Fruit fly (Drosophila melanogaster) whole organism, embryonic: ENCODE measurements around the gene be.
A peak's percentile ranks its signal among the peaks of the same experiment; 100 is the strongest.

Experiments used
- B-H1 ChIP-seq: fragments of 200-800 bp; sonication (Bioruptor generic); IDR thresholded peaks from 3 replicates; pipeline ENCODE4 v1.3.6; 2022; ENCODE audit warnings: missing biosample characterization, missing genetic modification characterization
- CG10209 ChIP-seq: fragments of 200-800 bp; sonication (Bioruptor generic); optimal IDR thresholded peaks from 3 replicates; lab custom pipeline; 2017; ENCODE audit warnings: missing biosample characterization, mild to moderate bottlenecking, missing genetic modification characterization, missing genetic modification reagents
- CG10462 ChIP-seq: fragments of 200-800 bp; sonication (Bioruptor generic); optimal IDR thresholded peaks from 2 replicates; lab custom pipeline; 2016; ENCODE audit warnings: missing biosample characterization, missing genetic modification characterization
- CG1233 ChIP-seq: fragments of 200-800 bp; sonication (Bioruptor generic); optimal IDR thresholded peaks from 4 replicates; lab custom pipeline; 2018; ENCODE audit warnings: missing biosample characterization, mild to moderate bottlenecking, missing genetic modification characterization
- CG15601 ChIP-seq: fragments of 200-800 bp; sonication (Bioruptor generic); optimal IDR thresholded peaks from 3 replicates; lab custom pipeline; 2019; ENCODE audit warnings: missing biosample characterization, mild to moderate bottlenecking, missing genetic modification characterization, moderate library complexity
- CG1602 ChIP-seq: fragments of 200-800 bp; sonication (Bioruptor generic); optimal IDR thresholded peaks from 3 replicates; lab custom pipeline; 2016; ENCODE audit warnings: missing biosample characterization, missing genetic modification characterization
- CG18011 ChIP-seq: fragments of 200-800 bp; sonication (Bioruptor generic); optimal IDR thresholded peaks from 2 replicates; lab custom pipeline; 2017; ENCODE audit warnings: missing biosample characterization, missing genetic modification characterization, mild to moderate bottlenecking, moderate library complexity, missing genotype
- CG18599 ChIP-seq: fragments of 200-800 bp; sonication (Bioruptor generic); optimal IDR thresholded peaks from 3 replicates; lab custom pipeline; 2017; ENCODE audit warnings: missing biosample characterization, missing genetic modification characterization, mild to moderate bottlenecking, moderate library complexity, missing genetic modification reagents
- CG2116 ChIP-seq: fragments of 200-800 bp; sonication (Bioruptor generic); optimal IDR thresholded peaks from 3 replicates; lab custom pipeline; 2018; ENCODE audit warnings: missing biosample characterization, mild to moderate bottlenecking, missing genetic modification characterization
- CG3163 ChIP-seq: fragments of 200-800 bp; sonication (Bioruptor generic); optimal IDR thresholded peaks from 3 replicates; lab custom pipeline; 2016; ENCODE audit warnings: missing biosample characterization, missing genetic modification characterization
- CG32772 ChIP-seq: fragments of 200-800 bp; sonication (Bioruptor generic); IDR thresholded peaks from 2 replicates; pipeline ENCODE4 v1.3.6; 2022; ENCODE audit warnings: missing biosample characterization, missing genetic modification characterization
- CG34376 ChIP-seq: fragments of 200-800 bp; sonication (Bioruptor generic); optimal IDR thresholded peaks from 2 replicates; lab custom pipeline; 2018; ENCODE audit warnings: missing biosample characterization, mild to moderate bottlenecking, missing genetic modification characterization
- CG3995 ChIP-seq: fragments of 200-800 bp; sonication (Bioruptor generic); optimal IDR thresholded peaks from 3 replicates; lab custom pipeline; 2016; ENCODE audit warnings: missing biosample characterization, missing genetic modification characterization
- CG4854 ChIP-seq: fragments of 200-800 bp; sonication (Bioruptor generic); optimal IDR thresholded peaks from 2 replicates; lab custom pipeline; 2016; ENCODE audit warnings: missing biosample characterization, missing genetic modification characterization, inconsistent platforms
- CG5180 ChIP-seq: fragments of 200-800 bp; sonication (Bioruptor generic); optimal IDR thresholded peaks from 3 replicates; lab custom pipeline; 2017; ENCODE audit warnings: missing biosample characterization, missing genetic modification characterization, mild to moderate bottlenecking, moderate library complexity, missing genetic modification reagents
- CG6254 ChIP-seq: fragments of 200-800 bp; sonication (Bioruptor generic); optimal IDR thresholded peaks from 3 replicates; lab custom pipeline; 2017; ENCODE audit warnings: mild to moderate bottlenecking, missing biosample characterization, missing genetic modification reagents, missing genetic modification characterization
- CG7271 ChIP-seq: fragments of 200-800 bp; sonication (Bioruptor generic); optimal IDR thresholded peaks from 2 replicates; lab custom pipeline; 2018; ENCODE audit warnings: missing biosample characterization, mild to moderate bottlenecking, missing genetic modification characterization, moderate library complexity
- CHES-1-like ChIP-seq: fragments of 200-800 bp; sonication (Bioruptor generic); optimal IDR thresholded peaks from 2 replicates; lab custom pipeline; 2016; ENCODE audit warnings: missing biosample characterization, missing genetic modification characterization
- D ChIP-seq, 2 experiments: fragments of 200-800 bp in 1 of 2; fragments of >200 bp in 1 of 2; sonication (Bioruptor generic) in 1 of 2; optimal IDR thresholded peaks; 2 replicates in 1 of 2; 3 replicates in 1 of 2; lab custom pipeline; 2017; ENCODE audit warnings: mild to moderate bottlenecking in 1 of 2, missing biosample characterization in 1 of 2, missing genetic modification characterization in 1 of 2, missing genetic modification reagents in 1 of 2
- Dip2 ChIP-seq: fragments of 200-800 bp; sonication (Bioruptor generic); IDR thresholded peaks from 2 replicates; pipeline ENCODE4 v1.3.6; 2022; ENCODE audit warnings: missing biosample characterization, missing genetic modification characterization
- Drgx ChIP-seq: fragments of 200-800 bp; sonication (Bioruptor generic); IDR thresholded peaks from 2 replicates; pipeline ENCODE4 v1.3.6; 2022; ENCODE audit warnings: missing biosample characterization, missing genetic modification characterization
- Eip74EF ChIP-seq, 2 experiments: fragments of 200-800 bp in 1 of 2; fragments of >200 bp in 1 of 2; sonication (Bioruptor generic) in 1 of 2; optimal IDR thresholded peaks; 2 replicates each; lab custom pipeline; 2017 to 2019; ENCODE audit warnings: missing biosample characterization in 2 of 2, missing genetic modification characterization in 2 of 2, mild to moderate bottlenecking in 1 of 2, moderate library complexity in 1 of 2
- Elba2 ChIP-seq: fragments of 200-800 bp; sonication (Bioruptor generic); optimal IDR thresholded peaks from 3 replicates; lab custom pipeline; 2016; ENCODE audit warnings: missing biosample characterization, missing genetic modification characterization
- HLH3B ChIP-seq: fragments of 200-800 bp; sonication (Bioruptor generic); IDR thresholded peaks from 2 replicates; pipeline ENCODE4 v1.3.6; 2022; ENCODE audit warnings: missing biosample characterization, missing genetic modification characterization
- HmgD ChIP-seq: fragments of 200-800 bp; sonication (Bioruptor generic); optimal IDR thresholded peaks from 3 replicates; lab custom pipeline; 2016; ENCODE audit warnings: missing biosample characterization, missing genetic modification characterization
- Kr ChIP-seq: fragments of 200-800 bp; sonication (Bioruptor generic); optimal IDR thresholded peaks from 2 replicates; lab custom pipeline; 2017; ENCODE audit warnings: missing biosample characterization, mild to moderate bottlenecking, missing genetic modification characterization
- Lpt ChIP-seq: fragments of >200 bp; optimal IDR thresholded peaks from 2 replicates; lab custom pipeline; 2018; ENCODE audit warnings: missing biosample characterization, missing genetic modification characterization
- NC2α ChIP-seq: fragments of 200-800 bp; sonication (Bioruptor generic); optimal IDR thresholded peaks from 2 replicates; lab custom pipeline; 2016; ENCODE audit warnings: missing biosample characterization, missing genetic modification characterization
- Oaz ChIP-seq: fragments of 200-800 bp; sonication (Bioruptor generic); IDR thresholded peaks from 2 replicates; pipeline ENCODE4 v1.3.6; 2022; ENCODE audit warnings: missing biosample characterization, missing genetic modification characterization
- Opbp ChIP-seq: fragments of 200-800 bp; sonication (Bioruptor generic); IDR thresholded peaks from 3 replicates; pipeline ENCODE4 v1.3.6; 2022; ENCODE audit warnings: missing biosample characterization, missing genetic modification characterization; ENCODE audit not compliant: partially characterized antibody
- Six4 ChIP-seq: fragments of 200-800 bp; sonication (Bioruptor generic); optimal IDR thresholded peaks from 2 replicates; lab custom pipeline; 2016; ENCODE audit warnings: missing biosample characterization, missing genetic modification characterization
- Trl ChIP-seq, 3 experiments: fragments of >200 bp in 2 of 3; fragments of 200-800 bp in 1 of 3; sonication (Bioruptor generic) in 1 of 3; optimal IDR thresholded peaks; 2 replicates in 1 of 3; 3 replicates in 2 of 3; lab custom pipeline; 2016 to 2017; ENCODE audit warnings: missing biosample characterization in 1 of 3, missing genetic modification characterization in 1 of 3
- aop ChIP-seq: fragments of 200-800 bp; sonication (Bioruptor generic); IDR thresholded peaks from 2 replicates; pipeline ENCODE4 v1.3.6; 2022; ENCODE audit warnings: missing biosample characterization, missing genetic modification characterization
- ap ChIP-seq: fragments of 200-800 bp; sonication (Bioruptor generic); IDR thresholded peaks from 2 replicates; pipeline ENCODE4 v1.3.6; 2022; ENCODE audit warnings: missing biosample characterization, missing genetic modification characterization
- bcd ChIP-seq: fragments of 200-800 bp; sonication (Bioruptor generic); optimal IDR thresholded peaks from 2 replicates; lab custom pipeline; 2017; ENCODE audit warnings: missing biosample characterization, mild to moderate bottlenecking, missing genetic modification characterization
- bsh ChIP-seq, 2 experiments: fragments of 200-800 bp; sonication (Bioruptor generic); optimal IDR thresholded peaks; 2 replicates each; lab custom pipeline; 2017 to 2018; ENCODE audit warnings: mild to moderate bottlenecking in 2 of 2, missing biosample characterization in 2 of 2, missing genetic modification characterization in 2 of 2, moderate library complexity in 1 of 2
- chif ChIP-seq, 2 experiments: fragments of 200-800 bp; sonication (Bioruptor generic); optimal IDR thresholded peaks; 3 replicates each; lab custom pipeline; 2016; ENCODE audit warnings: missing biosample characterization in 2 of 2, missing genetic modification characterization in 2 of 2
- gro ChIP-seq: fragments of 200-800 bp; sonication (Bioruptor generic); optimal IDR thresholded peaks from 2 replicates; lab custom pipeline; 2016; ENCODE audit warnings: missing biosample characterization, missing genetic modification characterization
- ham ChIP-seq: fragments of 200-800 bp; sonication (Bioruptor generic); IDR thresholded peaks from 2 replicates; pipeline ENCODE4 v1.3.6; 2022; ENCODE audit warnings: missing biosample characterization, missing genetic modification characterization
- lmd ChIP-seq: fragments of 200-800 bp; sonication (Bioruptor generic); IDR thresholded peaks from 2 replicates; pipeline ENCODE4 v1.3.6; 2022; ENCODE audit warnings: missing biosample characterization, missing genetic modification characterization
- nau ChIP-seq: fragments of 200-800 bp; sonication (Bioruptor generic); optimal IDR thresholded peaks from 3 replicates; lab custom pipeline; 2017; ENCODE audit warnings: missing biosample characterization, mild to moderate bottlenecking, missing genetic modification characterization, missing genetic modification reagents
- odd ChIP-seq: fragments of 200-800 bp; sonication (Bioruptor generic); optimal IDR thresholded peaks from 2 replicates; lab custom pipeline; 2017; ENCODE audit warnings: missing biosample characterization, mild to moderate bottlenecking, missing genetic modification characterization
- pb ChIP-seq: fragments of 200-800 bp; sonication (Bioruptor generic); optimal IDR thresholded peaks from 3 replicates; lab custom pipeline; 2016; ENCODE audit warnings: missing biosample characterization, missing genetic modification characterization
- pho ChIP-seq: fragments of 200-800 bp; sonication (Bioruptor generic); optimal IDR thresholded peaks from 2 replicates; lab custom pipeline; 2016; ENCODE audit warnings: missing biosample characterization, missing genetic modification characterization
- rib ChIP-seq: fragments of 200-800 bp; sonication (Bioruptor generic); IDR thresholded peaks from 2 replicates; pipeline ENCODE4 v1.3.6; 2022; ENCODE audit warnings: missing biosample characterization, missing genetic modification characterization
- sd ChIP-seq: fragments of 200-800 bp; sonication (Bioruptor generic); optimal IDR thresholded peaks from 3 replicates; lab custom pipeline; 2018; ENCODE audit warnings: missing biosample characterization, mild to moderate bottlenecking, missing genetic modification characterization, moderate library complexity
- sqz ChIP-seq: fragments of 200-800 bp; sonication (Bioruptor generic); optimal IDR thresholded peaks from 3 replicates; lab custom pipeline; 2018; ENCODE audit warnings: missing biosample characterization, mild to moderate bottlenecking, missing genetic modification characterization
- yki ChIP-seq: fragments of >200 bp; optimal IDR thresholded peaks from 3 replicates; lab custom pipeline; 2018

be gene

dm6 chrX:15085777-15086510 lies 61.7 kb downstream of the be start, which contains the start of the genes CG15027 and Dbct (continued):
- TF ChIP-seq CG15601 (tag; lab: Kevin White, UChicago), result peak; percentile 47
- 0 out of 2 replicates have a peak, but pooled peaks have one; percentile 15 for TF ChIP-seq aop (GFP tag; lab: Robert Waterston, UW)
- no peak for TF ChIP-seq pb
- peak; percentile 58 for TF ChIP-seq CG1233 (GFP tag; lab: Kevin White, UChicago)
- peak in 1 of 2 experiments; percentile 5 for TF ChIP-seq chif (GFP tag; optimal IDR thresholded peaks at IDR 0.05; lab: Kevin White, UChicago)
- no peak for TF ChIP-seq Eip74EF (GFP tag; optimal IDR thresholded peaks at IDR 0.05; lab: Kevin White, UChicago)
- TF ChIP-seq B-H1 (GFP tag; lab: Robert Waterston, UW), result peak; percentile 60
- peak; percentile 32 for TF ChIP-seq bcd (GFP tag; lab: Kevin White, UChicago)
- peak; percentile 11; the same call in 1 of the 2 replicates for TF ChIP-seq Oaz (GFP tag; lab: Robert Waterston, UW)
- TF ChIP-seq CG18599 (GFP tag; lab: Kevin White, UChicago), result peak; percentile 53
- TF ChIP-seq CG10209 (GFP tag; lab: Kevin White, UChicago), result peak; percentile 50
- TF ChIP-seq CG5180 (GFP tag; lab: Kevin White, UChicago), result peak; percentile 28
- TF ChIP-seq CG7271, result no peak
- no peak for TF ChIP-seq Lpt (GFP tag; lab: Kevin White, UChicago)
- no peak for TF ChIP-seq Elba2 (GFP tag; lab: Kevin White, UChicago)
- TF ChIP-seq Drgx (GFP tag; lab: Robert Waterston, UW), result peak; percentile 30; the same call in 1 of the 2 replicates
- peak in 1 of 2 experiments; percentile 69 for TF ChIP-seq bsh (GFP tag; optimal IDR thresholded peaks at IDR 0.05; lab: Kevin White, UChicago)
- TF ChIP-seq sqz (GFP tag; lab: Kevin White, UChicago), result no peak
- TF ChIP-seq CG6254 (GFP tag; lab: Kevin White, UChicago), result no peak
- TF ChIP-seq CG4854 (GFP tag; lab: Kevin White, UChicago), result no peak
- peak; percentile 53 for TF ChIP-seq Six4 (GFP tag; lab: Kevin White, UChicago)
- no peak for TF ChIP-seq ham (GFP tag; lab: Robert Waterston, UW)
- TF ChIP-seq NC2α, result no peak
- peak; percentile 87 for TF ChIP-seq sd (tag; lab: Kevin White, UChicago)
- TF ChIP-seq rib (GFP tag; lab: Robert Waterston, UW), result 0 out of 2 replicates have a peak, but pooled peaks have one; percentile 34
- TF ChIP-seq Opbp, result peak; percentile 57; the same call in 1 of the 3 replicates
- no peak for TF ChIP-seq Kr (GFP tag; lab: Kevin White, UChicago)
- TF ChIP-seq CG3995, result no peak
- TF ChIP-seq CG34376 (GFP tag; lab: Kevin White, UChicago), result peak; percentile 35
- peak; percentile 16 for TF ChIP-seq CHES-1-like (GFP tag; lab: Kevin White, UChicago)
- no peak for TF ChIP-seq gro (GFP tag; lab: Kevin White, UChicago)
- peak; percentile 64 for TF ChIP-seq lmd
- TF ChIP-seq Dip2, result no peak
- TF ChIP-seq Trl (optimal IDR thresholded peaks at IDR 0.05; lab: Kevin White, UChicago), result no peak
- TF ChIP-seq Trl (GFP tag; optimal IDR thresholded peaks at IDR 0.05; lab: Kevin White, UChicago), result no peak
- peak; percentile 67 for TF ChIP-seq CG32772
- TF ChIP-seq CG10462 (GFP tag; lab: Kevin White, UChicago), result no peak
- peak; percentile 25 for TF ChIP-seq pho
- peak; percentile 55 for TF ChIP-seq CG1602 (GFP tag; lab: Kevin White, UChicago)
- TF ChIP-seq yki, result no peak
- TF ChIP-seq CG3163 (GFP tag; lab: Kevin White, UChicago), result no peak
- peak; percentile 13 for TF ChIP-seq nau (GFP tag; lab: Kevin White, UChicago)
- TF ChIP-seq D (optimal IDR thresholded peaks at IDR 0.05; lab: Kevin White, UChicago), result no peak
- peak; percentile 30 for TF ChIP-seq D (GFP tag; optimal IDR thresholded peaks at IDR 0.05; lab: Kevin White, UChicago)
- peak; percentile 58; the same call in 1 of the 2 replicates for TF ChIP-seq HLH3B
- no peak for TF ChIP-seq HmgD (GFP tag; lab: Kevin White, UChicago)
- TF ChIP-seq CG2116 (GFP tag; lab: Kevin White, UChicago), result peak; percentile 67
- TF ChIP-seq odd (GFP tag; lab: Kevin White, UChicago), result no peak
- TF ChIP-seq ap (GFP tag; lab: Robert Waterston, UW), result 0 out of 2 replicates have a peak, but pooled peaks have one; percentile 29
- no peak for TF ChIP-seq CG18011 (GFP tag; lab: Kevin White, UChicago)
